Fruit fly (Drosophila melanogaster) whole organism, prepupa: ENCODE measurements around the gene Gnf1.

Source experiments
- Blimp-1 ChIP-seq: fragments of 200-800 bp; sonication (Bioruptor generic); optimal IDR thresholded peaks from 3 replicates; lab custom pipeline; 2017; ENCODE audit warnings: missing biosample characterization, missing genetic modification characterization, mild to moderate bottlenecking, moderate library complexity, missing genetic modification reagents
- CG11294 ChIP-seq: fragments of 200-800 bp; sonication (Bioruptor generic); IDR thresholded peaks from 2 replicates; pipeline ENCODE4 v1.3.6; 2022; ENCODE audit warnings: missing biosample characterization, missing genetic modification characterization
- CG11762 ChIP-seq: fragments of 200-800 bp; sonication (Bioruptor generic); optimal IDR thresholded peaks from 3 replicates; lab custom pipeline; 2016; ENCODE audit warnings: missing biosample characterization, missing genetic modification characterization; ENCODE audit not compliant: insufficient read depth
- CG16779 ChIP-seq: fragments of 200-800 bp; sonication (Bioruptor generic); optimal IDR thresholded peaks from 3 replicates; lab custom pipeline; 2017; ENCODE audit warnings: missing biosample characterization, mild to moderate bottlenecking, missing genetic modification characterization
- CG3919 ChIP-seq: fragments of 200-800 bp; sonication (Bioruptor generic); optimal IDR thresholded peaks from 3 replicates; lab custom pipeline; 2016; ENCODE audit warnings: missing biosample characterization, missing genetic modification characterization
- CG4318 ChIP-seq: fragments of 200-800 bp; sonication (Bioruptor generic); optimal IDR thresholded peaks from 3 replicates; lab custom pipeline; 2017; ENCODE audit warnings: missing biosample characterization, mild to moderate bottlenecking, missing genetic modification characterization
- CG6163 ChIP-seq: fragments of 200-800 bp; sonication (Bioruptor generic); IDR thresholded peaks from 3 replicates; pipeline ENCODE4 v1.3.6; 2022; ENCODE audit warnings: missing biosample characterization, missing genetic modification characterization
- CG6792 ChIP-seq: fragments of 200-800 bp; sonication (Bioruptor generic); optimal IDR thresholded peaks from 3 replicates; lab custom pipeline; 2016; ENCODE audit warnings: missing biosample characterization, missing genetic modification characterization
- CG6854 ChIP-seq: fragments of 200-800 bp; sonication (Bioruptor generic); optimal IDR thresholded peaks from 2 replicates; lab custom pipeline; 2017; ENCODE audit warnings: missing biosample characterization, mild to moderate bottlenecking, missing genetic modification characterization
- CG7368 ChIP-seq: fragments of 200-800 bp; sonication (Bioruptor generic); optimal IDR thresholded peaks from 3 replicates; lab custom pipeline; 2016; ENCODE audit warnings: missing biosample characterization, missing genetic modification characterization
- Eip93F ChIP-seq: fragments of 200-800 bp; sonication (Bioruptor generic); optimal IDR thresholded peaks from 2 replicates; lab custom pipeline; 2016; ENCODE audit warnings: missing biosample characterization, mild to moderate bottlenecking, missing genetic modification characterization
- Gug ChIP-seq: fragments of 200-800 bp; sonication (Bioruptor generic); IDR thresholded peaks from 2 replicates; pipeline ENCODE4 v1.3.6; 2022; ENCODE audit warnings: missing biosample characterization, missing genetic modification characterization
- eg ChIP-seq: fragments of 200-800 bp; sonication (Bioruptor generic); IDR thresholded peaks from 3 replicates; pipeline ENCODE4 v1.3.6; 2022; ENCODE audit warnings: missing biosample characterization, missing genetic modification characterization
- vri ChIP-seq: fragments of 200-800 bp; sonication (Bioruptor generic); optimal IDR thresholded peaks from 3 replicates; lab custom pipeline; 2016; ENCODE audit warnings: missing biosample characterization, mild to moderate bottlenecking, missing genetic modification characterization

dm6 chr3R:4957812-4958211, 51.4 kb downstream of the Gnf1 start:
- TF ChIP-seq CG11762 (GFP tag; lab: Kevin White, UChicago) (no peak), CG7368 (GFP tag; lab: Kevin White, UChicago) (no peak), Eip93F (GFP tag; lab: Kevin White, UChicago) (no peak), eg (GFP tag; lab: Robert Waterston, UW) (peak; percentile 63), CG6854 (GFP tag; lab: Kevin White, UChicago) (no peak), CG16779 (no peak), CG6792 (GFP tag; lab: Kevin White, UChicago) (no peak), CG4318 (GFP tag; lab: Kevin White, UChicago) (no peak), Gug (GFP tag; lab: Robert Waterston, UW) (no peak), CG11294 (GFP tag; lab: Robert Waterston, UW) (peak; percentile 33; the same call in 1 of the 2 replicates), CG6163 (GFP tag; lab: Robert Waterston, UW) (peak; percentile 44; the same call in 1 of the 3 replicates), Blimp-1 (GFP tag; lab: Kevin White, UChicago) (no peak), vri (GFP tag; lab: Kevin White, UChicago) (no peak), CG3919 (GFP tag; lab: Kevin White, UChicago) (peak; percentile 26)
